Fruit fly (Drosophila melanogaster) whole organism, embryonic: ENCODE data around the gene Arc42.

Experiments
- Aef1 ChIP-seq: fragments of 200-800 bp; sonication (Bioruptor generic); IDR thresholded peaks from 3 replicates; pipeline ENCODE4 v1.3.6; 2022; ENCODE audit warnings: missing biosample characterization, missing genetic modification characterization
- CG11723 ChIP-seq: fragments of 200-800 bp; sonication (Bioruptor generic); optimal IDR thresholded peaks from 2 replicates; lab custom pipeline; 2017; ENCODE audit warnings: missing biosample characterization, mild to moderate bottlenecking, missing genetic modification characterization
- CG13287 ChIP-seq: fragments of 200-800 bp; sonication (Bioruptor generic); IDR thresholded peaks from 2 replicates; pipeline ENCODE4 v1.3.6; 2022; ENCODE audit warnings: missing biosample characterization, missing genetic modification characterization; ENCODE audit not compliant: partially characterized antibody
- CG15011 ChIP-seq: fragments of 200-800 bp; sonication (Bioruptor generic); optimal IDR thresholded peaks from 3 replicates; lab custom pipeline; 2018; ENCODE audit warnings: missing biosample characterization, mild to moderate bottlenecking, missing genetic modification characterization
- CG1529 ChIP-seq: fragments of 200-800 bp; sonication (Bioruptor generic); optimal IDR thresholded peaks from 3 replicates; lab custom pipeline; 2018; ENCODE audit warnings: missing biosample characterization, missing genetic modification characterization
- CG18619 ChIP-seq: fragments of 200-800 bp; sonication (Bioruptor generic); optimal IDR thresholded peaks from 3 replicates; lab custom pipeline; 2017; ENCODE audit warnings: missing biosample characterization, mild to moderate bottlenecking, missing genetic modification characterization
- CG2199 ChIP-seq: fragments of 200-800 bp; sonication (Bioruptor generic); IDR thresholded peaks from 3 replicates; pipeline ENCODE4 v1.3.6; 2022; ENCODE audit warnings: missing biosample characterization, missing genetic modification characterization
- CG2889 ChIP-seq: fragments of 200-800 bp; sonication (Bioruptor generic); IDR thresholded peaks from 3 replicates; pipeline ENCODE4 v1.3.6; 2022; ENCODE audit warnings: missing biosample characterization, missing genetic modification characterization
- CG30431 ChIP-seq: fragments of 200-800 bp; sonication (Bioruptor generic); optimal IDR thresholded peaks from 2 replicates; lab custom pipeline; 2017; ENCODE audit warnings: missing biosample characterization, missing genetic modification characterization
- CG32532 ChIP-seq: fragments of 200-800 bp; sonication (Bioruptor generic); IDR thresholded peaks from 2 replicates; pipeline ENCODE4 v1.3.6; 2022; ENCODE audit warnings: missing biosample characterization, missing genetic modification characterization
- CG3838 ChIP-seq: fragments of 200-800 bp; sonication (Bioruptor generic); optimal IDR thresholded peaks from 3 replicates; lab custom pipeline; 2016; ENCODE audit warnings: missing biosample characterization, missing genetic modification characterization
- CG6689 ChIP-seq: fragments of 200-800 bp; sonication (Bioruptor generic); IDR thresholded peaks from 2 replicates; pipeline ENCODE4 v1.3.6; 2022; ENCODE audit warnings: missing biosample characterization, missing genetic modification characterization
- CG7963 ChIP-seq: fragments of 200-800 bp; sonication (Bioruptor generic); IDR thresholded peaks from 3 replicates; pipeline ENCODE4 v1.3.6; 2022; ENCODE audit warnings: missing biosample characterization, missing genetic modification characterization; ENCODE audit not compliant: partially characterized antibody
- CG8281 ChIP-seq: fragments of 200-800 bp; sonication (Bioruptor generic); optimal IDR thresholded peaks from 2 replicates; lab custom pipeline; 2018; ENCODE audit warnings: missing biosample characterization, mild to moderate bottlenecking, missing genetic modification characterization, moderate library complexity
- CG8944 ChIP-seq: fragments of 200-800 bp; sonication (Bioruptor generic); optimal IDR thresholded peaks from 3 replicates; lab custom pipeline; 2016; ENCODE audit warnings: missing biosample characterization, missing genetic modification characterization
- CG9215 ChIP-seq: fragments of 200-800 bp; sonication (Bioruptor generic); IDR thresholded peaks from 2 replicates; pipeline ENCODE4 v1.3.6; 2022; ENCODE audit warnings: missing biosample characterization, missing genetic modification characterization
- CG9817 ChIP-seq: fragments of 200-800 bp; sonication (Bioruptor generic); optimal IDR thresholded peaks from 2 replicates; lab custom pipeline; 2018; ENCODE audit warnings: missing biosample characterization, mild to moderate bottlenecking, missing genetic modification characterization, moderate library complexity
- CkIIα-i1 ChIP-seq: fragments of 200-800 bp; sonication (Bioruptor generic); IDR thresholded peaks from 2 replicates; pipeline ENCODE4 v1.3.6; 2022; ENCODE audit warnings: missing biosample characterization, missing genetic modification characterization
- D ChIP-seq, 2 experiments: fragments of 200-800 bp in 1 of 2; fragments of >200 bp in 1 of 2; sonication (Bioruptor generic) in 1 of 2; optimal IDR thresholded peaks; 2 replicates in 1 of 2; 3 replicates in 1 of 2; lab custom pipeline; 2017; ENCODE audit warnings: mild to moderate bottlenecking in 1 of 2, missing biosample characterization in 1 of 2, missing genetic modification characterization in 1 of 2, missing genetic modification reagents in 1 of 2
- Dip3 ChIP-seq: fragments of 200-800 bp; sonication (Bioruptor generic); optimal IDR thresholded peaks from 3 replicates; lab custom pipeline; 2016; ENCODE audit warnings: missing biosample characterization, missing genetic modification characterization
- Fer3 ChIP-seq: fragments of 200-800 bp; sonication (Bioruptor generic); optimal IDR thresholded peaks from 2 replicates; lab custom pipeline; 2018; ENCODE audit warnings: missing biosample characterization, mild to moderate bottlenecking, missing genetic modification characterization, moderate library complexity
- Hand ChIP-seq: fragments of 200-800 bp; sonication (Bioruptor generic); optimal IDR thresholded peaks from 2 replicates; lab custom pipeline; 2017; ENCODE audit warnings: mild to moderate bottlenecking, missing biosample characterization, missing genetic modification reagents, missing genetic modification characterization
- HmgZ ChIP-seq: fragments of 200-800 bp; sonication (Bioruptor generic); optimal IDR thresholded peaks from 2 replicates; lab custom pipeline; 2018; ENCODE audit warnings: missing biosample characterization, mild to moderate bottlenecking, missing genetic modification characterization
- Hmx ChIP-seq: fragments of 200-800 bp; sonication (Bioruptor generic); optimal IDR thresholded peaks from 2 replicates; lab custom pipeline; 2016; ENCODE audit warnings: missing biosample characterization, missing genetic modification characterization
- Hsf ChIP-seq: fragments of 200-800 bp; sonication (Bioruptor generic); optimal IDR thresholded peaks from 3 replicates; lab custom pipeline; 2016; ENCODE audit warnings: missing biosample characterization, missing genetic modification characterization
- Mes4 ChIP-seq: fragments of 200-800 bp; sonication (Bioruptor generic); optimal IDR thresholded peaks from 2 replicates; lab custom pipeline; 2016; ENCODE audit warnings: missing biosample characterization, missing genetic modification characterization
- Nf-YC ChIP-seq: fragments of 200-800 bp; optimal IDR thresholded peaks from 3 replicates; lab custom pipeline; 2019; ENCODE audit warnings: missing biosample characterization, mild to moderate bottlenecking, missing genetic modification characterization, moderate library complexity
- Scr ChIP-seq: fragments of 200-800 bp; sonication (Bioruptor generic); IDR thresholded peaks from 2 replicates; pipeline ENCODE4 v1.3.6; 2022; ENCODE audit warnings: missing biosample characterization, missing genetic modification characterization; ENCODE audit not compliant: partially characterized antibody
- Tbp ChIP-seq: fragments of >200 bp; optimal IDR thresholded peaks from 2 replicates; lab custom pipeline; 2018; ENCODE audit warnings: missing biosample characterization, missing genetic modification characterization
- bigmax ChIP-seq: fragments of 200-800 bp; sonication (Bioruptor generic); optimal IDR thresholded peaks from 2 replicates; lab custom pipeline; 2018; ENCODE audit warnings: missing biosample characterization, mild to moderate bottlenecking, missing genetic modification characterization
- btn ChIP-seq: fragments of 200-800 bp; sonication (Bioruptor generic); optimal IDR thresholded peaks from 2 replicates; lab custom pipeline; 2016; ENCODE audit warnings: missing biosample characterization, missing genetic modification characterization
- croc ChIP-seq: fragments of 200-800 bp; sonication (Bioruptor generic); conservative IDR thresholded peaks from 3 replicates; pipeline ENCODE4 v1.3.6; 2022; ENCODE audit warnings: missing biosample characterization, missing genetic modification characterization
- crp ChIP-seq, 2 experiments: fragments of 200-800 bp; sonication (Bioruptor generic); optimal IDR thresholded peaks; 2 replicates in 1 of 2; 3 replicates in 1 of 2; lab custom pipeline; 2017; ENCODE audit warnings: missing biosample characterization in 2 of 2, missing genetic modification characterization in 2 of 2, mild to moderate bottlenecking in 1 of 2, moderate library complexity in 1 of 2
- dati ChIP-seq: fragments of 200-800 bp; sonication (Bioruptor generic); IDR thresholded peaks from 2 replicates; pipeline ENCODE4 v1.3.6; 2022; ENCODE audit warnings: missing biosample characterization, missing genetic modification characterization
- ems ChIP-seq: fragments of 200-800 bp; sonication (Bioruptor generic); optimal IDR thresholded peaks from 3 replicates; lab custom pipeline; 2016; ENCODE audit warnings: missing biosample characterization, missing genetic modification characterization
- esg ChIP-seq: fragments of 200-800 bp; sonication (Bioruptor generic); conservative IDR thresholded peaks from 2 replicates; pipeline ENCODE4 v1.3.6; 2022; ENCODE audit warnings: missing biosample characterization, missing genetic modification characterization
- fd3F ChIP-seq: fragments of 200-800 bp; sonication (Bioruptor generic); optimal IDR thresholded peaks from 2 replicates; lab custom pipeline; 2018; ENCODE audit warnings: missing biosample characterization, mild to moderate bottlenecking, missing genetic modification characterization, moderate library complexity
- fu2 ChIP-seq: fragments of 200-800 bp; sonication (Bioruptor generic); optimal IDR thresholded peaks from 2 replicates; lab custom pipeline; 2016; ENCODE audit warnings: missing biosample characterization, missing genetic modification characterization
- gce ChIP-seq: fragments of 200-800 bp; sonication (Bioruptor generic); IDR thresholded peaks from 3 replicates; pipeline ENCODE4 v1.3.6; 2022; ENCODE audit warnings: missing biosample characterization, missing genetic modification characterization
- gro ChIP-seq: fragments of 200-800 bp; sonication (Bioruptor generic); optimal IDR thresholded peaks from 2 replicates; lab custom pipeline; 2016; ENCODE audit warnings: missing biosample characterization, missing genetic modification characterization
- her ChIP-seq: fragments of 200-800 bp; sonication (Bioruptor generic); optimal IDR thresholded peaks from 2 replicates; lab custom pipeline; 2016; ENCODE audit warnings: missing biosample characterization, missing genetic modification characterization
- nau ChIP-seq: fragments of 200-800 bp; sonication (Bioruptor generic); optimal IDR thresholded peaks from 3 replicates; lab custom pipeline; 2017; ENCODE audit warnings: missing biosample characterization, mild to moderate bottlenecking, missing genetic modification characterization, missing genetic modification reagents
- onecut ChIP-seq: fragments of 200-800 bp; sonication (Bioruptor generic); IDR thresholded peaks from 2 replicates; pipeline ENCODE4 v1.3.6; 2022; ENCODE audit warnings: missing biosample characterization, missing genetic modification characterization
- prd ChIP-seq, 3 experiments: fragments of >200 bp in 2 of 3; fragments of 200-800 bp in 1 of 3; sonication (Bioruptor generic) in 1 of 3; optimal IDR thresholded peaks in 2 of 3; IDR thresholded peaks in 1 of 3; 2 replicates in 2 of 3; 3 replicates in 1 of 3; pipeline versions ENCODE4 v1.3.6 to Lab custom; 2017 to 2022; ENCODE audit warnings: missing biosample characterization in 1 of 3, missing genetic modification characterization in 1 of 3
- sens-2 ChIP-seq: fragments of 200-800 bp; sonication (Bioruptor generic); IDR thresholded peaks from 2 replicates; pipeline ENCODE4 v1.3.6; 2022; ENCODE audit warnings: missing biosample characterization, missing genetic modification characterization
- sisA ChIP-seq: fragments of 200-800 bp; sonication (Bioruptor generic); IDR thresholded peaks from 2 replicates; pipeline ENCODE4 v1.3.6; 2022; ENCODE audit warnings: missing biosample characterization, missing genetic modification characterization
- sqz ChIP-seq: fragments of 200-800 bp; sonication (Bioruptor generic); optimal IDR thresholded peaks from 3 replicates; lab custom pipeline; 2018; ENCODE audit warnings: missing biosample characterization, mild to moderate bottlenecking, missing genetic modification characterization
- ssp ChIP-seq: fragments of 200-800 bp; sonication (Bioruptor generic); IDR thresholded peaks from 2 replicates; pipeline ENCODE4 v1.3.6; 2022; ENCODE audit warnings: missing biosample characterization, missing genetic modification characterization
- toy ChIP-seq: fragments of 200-800 bp; sonication (Bioruptor generic); IDR thresholded peaks from 2 replicates; pipeline ENCODE4 v1.3.6; 2022; ENCODE audit warnings: missing biosample characterization, missing genetic modification characterization
- trem ChIP-seq: fragments of 200-800 bp; optimal IDR thresholded peaks from 3 replicates; lab custom pipeline; 2019; ENCODE audit warnings: missing biosample characterization, mild to moderate bottlenecking, missing genetic modification characterization, moderate library complexity

Gene Arc42

DNA sequence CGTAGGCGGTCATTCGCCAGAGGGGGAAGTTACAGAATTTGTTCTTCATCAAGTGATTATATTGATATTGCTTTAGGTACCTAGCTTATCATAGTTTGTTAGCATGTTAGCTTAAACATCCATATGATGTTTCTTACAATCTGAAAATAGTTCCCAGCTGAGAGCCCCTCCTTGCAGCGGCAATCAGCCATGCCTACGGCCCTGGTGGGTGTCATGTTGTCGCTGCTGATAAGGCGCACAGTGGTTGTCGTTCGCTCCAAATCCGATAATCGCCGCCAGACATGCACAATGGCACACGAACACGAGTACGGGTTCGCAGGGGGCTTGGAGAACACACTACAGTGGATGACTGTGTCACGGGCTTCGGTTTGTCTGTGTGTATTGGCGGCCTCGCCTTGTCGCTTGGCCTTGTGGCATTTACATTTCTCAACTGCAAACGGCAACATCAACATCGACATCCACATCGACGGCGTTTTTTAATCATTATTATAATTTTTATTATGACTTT lies 28.4 kb downstream of the Arc42 start (continued):
- peak; percentile 77 for TF ChIP-seq esg (GFP tag; lab: Robert Waterston, UW)
- TF ChIP-seq CG11723 (GFP tag; lab: Kevin White, UChicago), result peak; percentile 67
- peak; percentile 75 for TF ChIP-seq toy (GFP tag; lab: Robert Waterston, UW)
- TF ChIP-seq ssp (GFP tag; lab: Robert Waterston, UW), result peak; percentile 52
- TF ChIP-seq CG2199 (GFP tag; lab: Robert Waterston, UW), result peak; percentile 87
- no peak for TF ChIP-seq btn (GFP tag; lab: Kevin White, UChicago)
- TF ChIP-seq gro (GFP tag; lab: Kevin White, UChicago), result peak; percentile 87
- TF ChIP-seq nau (GFP tag; lab: Kevin White, UChicago), result peak; percentile 70
- peak; percentile 50 for TF ChIP-seq CG1529
- peak; percentile 68 for TF ChIP-seq her
- no peak for TF ChIP-seq D (optimal IDR thresholded peaks at IDR 0.05; lab: Kevin White, UChicago)
- peak; percentile 42 for TF ChIP-seq D (GFP tag; optimal IDR thresholded peaks at IDR 0.05; lab: Kevin White, UChicago)
- no peak for TF ChIP-seq CkIIα-i1 (GFP tag; lab: Robert Waterston, UW)
- TF ChIP-seq prd (optimal IDR thresholded peaks at IDR 0.05; lab: Kevin White, UChicago), result no peak
- TF ChIP-seq prd (GFP tag; IDR thresholded peaks at IDR 0.05; lab: Robert Waterston, UW), result peak; percentile 85
- TF ChIP-seq CG32532 (GFP tag; lab: Robert Waterston, UW), result peak; percentile 91
- TF ChIP-seq CG30431 (GFP tag; lab: Kevin White, UChicago), result peak; percentile 54
- no peak for TF ChIP-seq Tbp (GFP tag; lab: Kevin White, UChicago)
- TF ChIP-seq CG15011 (GFP tag; lab: Kevin White, UChicago), result peak; percentile 41
- TF ChIP-seq ems (GFP tag; lab: Kevin White, UChicago), result peak; percentile 79
- TF ChIP-seq bigmax (GFP tag; lab: Kevin White, UChicago), result no peak
- peak; percentile 69; the same call in 1 of the 3 replicates for TF ChIP-seq gce (GFP tag; lab: Robert Waterston, UW)
- TF ChIP-seq CG8944 (GFP tag; lab: Kevin White, UChicago), result peak; percentile 73
- peak; percentile 86 for TF ChIP-seq HmgZ (tag; lab: Kevin White, UChicago)
- peak; percentile 59 for TF ChIP-seq Mes4 (GFP tag; lab: Kevin White, UChicago)
- TF ChIP-seq Scr (GFP tag; lab: Robert Waterston, UW), result no peak
- peak; percentile 14 for TF ChIP-seq sqz
- peak; percentile 86 for TF ChIP-seq Dip3
- TF ChIP-seq fd3F (GFP tag; lab: Kevin White, UChicago), result peak; percentile 61
- TF ChIP-seq CG6689 (GFP tag; lab: Robert Waterston, UW), result peak; percentile 88
- TF ChIP-seq Aef1 (GFP tag; lab: Robert Waterston, UW), result peak; percentile 83
- no peak for TF ChIP-seq sens-2 (GFP tag; lab: Robert Waterston, UW)
- peak; percentile 59 for TF ChIP-seq onecut (GFP tag; lab: Robert Waterston, UW)
- TF ChIP-seq sisA (GFP tag; lab: Robert Waterston, UW), result peak; percentile 73
- no peak for TF ChIP-seq CG3838 (GFP tag; lab: Kevin White, UChicago)
- no peak for TF ChIP-seq Hmx (GFP tag; lab: Kevin White, UChicago)
- peak; percentile 81 for TF ChIP-seq Hsf
- TF ChIP-seq CG2889 (GFP tag; lab: Robert Waterston, UW), result peak; percentile 48; the same call in 2 of the 3 replicates
- peak in 1 of 2 experiments; percentile 41 for TF ChIP-seq crp (GFP tag; optimal IDR thresholded peaks at IDR 0.05; lab: Kevin White, UChicago)
- no peak for TF ChIP-seq CG7963 (GFP tag; lab: Robert Waterston, UW)
- TF ChIP-seq CG18619, result peak; percentile 78
- TF ChIP-seq trem (tag; lab: Kevin White, UChicago), result peak; percentile 36
- peak; percentile 63 for TF ChIP-seq Hand (GFP tag; lab: Kevin White, UChicago)
- peak; percentile 85 for TF ChIP-seq CG9215 (GFP tag; lab: Robert Waterston, UW)
- TF ChIP-seq Nf-YC (tag; lab: Kevin White, UChicago), result peak; percentile 64
- TF ChIP-seq Fer3 (tag; lab: Kevin White, UChicago), result peak; percentile 84
- TF ChIP-seq CG9817 (tag; lab: Kevin White, UChicago), result peak; percentile 66
- TF ChIP-seq CG8281 (tag; lab: Kevin White, UChicago), result peak; percentile 46
- TF ChIP-seq croc (GFP tag; lab: Robert Waterston, UW), result peak; percentile 50; the same call in 2 of the 3 replicates
- TF ChIP-seq fu2 (GFP tag; lab: Kevin White, UChicago), result peak; percentile 83
- no peak for TF ChIP-seq CG13287 (GFP tag; lab: Robert Waterston, UW)
- 0 out of 2 replicates have a peak, but pooled peaks have one; percentile 10 for TF ChIP-seq dati (GFP tag; lab: Robert Waterston, UW)
